Fruit fly (Drosophila melanogaster) whole organism, embryonic: ENCODE results near the gene CG10337.

Experiments used
- Asciz ChIP-seq: fragments of 200-800 bp; sonication (Bioruptor generic); optimal IDR thresholded peaks from 2 replicates; lab custom pipeline; 2017; ENCODE audit warnings: missing biosample characterization, mild to moderate bottlenecking, missing genetic modification characterization, missing genetic modification reagents
- Atf6 ChIP-seq: fragments of 200-800 bp; sonication (Bioruptor generic); IDR thresholded peaks from 2 replicates; pipeline ENCODE4 v1.3.6; 2022; ENCODE audit warnings: missing biosample characterization, missing genetic modification characterization
- B-H2 ChIP-seq: fragments of 200-800 bp; sonication (Bioruptor generic); optimal IDR thresholded peaks from 2 replicates; lab custom pipeline; 2018; ENCODE audit warnings: missing biosample characterization, mild to moderate bottlenecking, missing genetic modification characterization
- CG12769 ChIP-seq: fragments of 200-800 bp; sonication (Bioruptor generic); optimal IDR thresholded peaks from 2 replicates; lab custom pipeline; 2019; ENCODE audit warnings: missing biosample characterization, mild to moderate bottlenecking, missing genetic modification characterization, moderate library complexity
- CG13894 ChIP-seq: fragments of 200-800 bp; sonication (Bioruptor generic); optimal IDR thresholded peaks from 3 replicates; lab custom pipeline; 2018; ENCODE audit warnings: missing biosample characterization, mild to moderate bottlenecking, missing genetic modification characterization, moderate library complexity
- CG14441 ChIP-seq: fragments of 200-800 bp; sonication (Bioruptor generic); IDR thresholded peaks from 2 replicates; pipeline ENCODE4 v1.3.6; 2022; ENCODE audit warnings: missing biosample characterization, missing genetic modification characterization
- CG15514 ChIP-seq: fragments of 200-800 bp; sonication (Bioruptor generic); optimal IDR thresholded peaks from 3 replicates; lab custom pipeline; 2017; ENCODE audit warnings: missing biosample characterization, missing genetic modification characterization, mild to moderate bottlenecking, moderate library complexity, missing genetic modification reagents
- CG16813 ChIP-seq: fragments of 200-800 bp; sonication (Bioruptor generic); IDR thresholded peaks from 3 replicates; pipeline ENCODE4 v1.3.6; 2022; ENCODE audit warnings: missing biosample characterization, missing genetic modification characterization; ENCODE audit not compliant: partially characterized antibody
- CG33557 ChIP-seq: fragments of 200-800 bp; sonication (Bioruptor generic); optimal IDR thresholded peaks from 2 replicates; lab custom pipeline; 2019; ENCODE audit warnings: missing biosample characterization, mild to moderate bottlenecking, missing genetic modification characterization, moderate library complexity
- CG3847 ChIP-seq: fragments of 200-800 bp; sonication (Bioruptor generic); IDR thresholded peaks from 2 replicates; pipeline ENCODE4 v1.3.6; 2022; ENCODE audit warnings: missing biosample characterization, missing genetic modification characterization
- CG42726 ChIP-seq: fragments of 200-800 bp; sonication (Bioruptor generic); IDR thresholded peaks from 2 replicates; pipeline ENCODE4 v1.3.6; 2022; ENCODE audit warnings: missing biosample characterization, missing genetic modification characterization; ENCODE audit not compliant: partially characterized antibody
- CG4617 ChIP-seq: fragments of 200-800 bp; sonication (Bioruptor generic); optimal IDR thresholded peaks from 3 replicates; lab custom pipeline; 2016; ENCODE audit warnings: missing biosample characterization, missing genetic modification characterization, borderline replicate concordance
- CG6254 ChIP-seq: fragments of 200-800 bp; sonication (Bioruptor generic); optimal IDR thresholded peaks from 3 replicates; lab custom pipeline; 2017; ENCODE audit warnings: mild to moderate bottlenecking, missing biosample characterization, missing genetic modification reagents, missing genetic modification characterization
- CG7271 ChIP-seq: fragments of 200-800 bp; sonication (Bioruptor generic); optimal IDR thresholded peaks from 2 replicates; lab custom pipeline; 2018; ENCODE audit warnings: missing biosample characterization, mild to moderate bottlenecking, missing genetic modification characterization, moderate library complexity
- CG7745 ChIP-seq: fragments of 200-800 bp; sonication (Bioruptor generic); optimal IDR thresholded peaks from 2 replicates; lab custom pipeline; 2018; ENCODE audit warnings: missing biosample characterization, mild to moderate bottlenecking, missing genetic modification characterization, moderate library complexity
- CG7987 ChIP-seq: fragments of 200-800 bp; sonication (Bioruptor generic); optimal IDR thresholded peaks from 2 replicates; lab custom pipeline; 2018; ENCODE audit warnings: missing biosample characterization, mild to moderate bottlenecking, missing genetic modification characterization, moderate library complexity
- CG8388 ChIP-seq: fragments of 200-800 bp; sonication (Bioruptor generic); optimal IDR thresholded peaks from 2 replicates; lab custom pipeline; 2019; ENCODE audit warnings: missing biosample characterization, mild to moderate bottlenecking, missing genetic modification characterization, moderate library complexity
- CG9932 ChIP-seq: fragments of 200-800 bp; sonication (Bioruptor generic); IDR thresholded peaks from 2 replicates; pipeline ENCODE4 v1.3.6; 2022; ENCODE audit warnings: missing biosample characterization, missing genetic modification characterization
- Dp ChIP-seq: fragments of 200-800 bp; sonication (Bioruptor generic); optimal IDR thresholded peaks from 2 replicates; lab custom pipeline; 2018; ENCODE audit warnings: missing biosample characterization, mild to moderate bottlenecking, missing genetic modification characterization, moderate library complexity
- E2f2 ChIP-seq: fragments of 200-800 bp; sonication (Bioruptor generic); IDR thresholded peaks from 2 replicates; pipeline ENCODE4 v1.3.6; 2022; ENCODE audit warnings: missing biosample characterization, missing genetic modification characterization
- Eip74EF ChIP-seq, 2 experiments: fragments of 200-800 bp in 1 of 2; fragments of >200 bp in 1 of 2; sonication (Bioruptor generic) in 1 of 2; optimal IDR thresholded peaks; 2 replicates each; lab custom pipeline; 2017 to 2019; ENCODE audit warnings: missing biosample characterization in 2 of 2, missing genetic modification characterization in 2 of 2, mild to moderate bottlenecking in 1 of 2, moderate library complexity in 1 of 2
- HLH54F ChIP-seq: fragments of 200-800 bp; sonication (Bioruptor generic); optimal IDR thresholded peaks from 3 replicates; lab custom pipeline; 2016; ENCODE audit warnings: missing biosample characterization, missing genetic modification characterization
- Hmx ChIP-seq: fragments of 200-800 bp; sonication (Bioruptor generic); optimal IDR thresholded peaks from 2 replicates; lab custom pipeline; 2016; ENCODE audit warnings: missing biosample characterization, missing genetic modification characterization
- Neu2 ChIP-seq: fragments of 200-800 bp; sonication (Bioruptor generic); optimal IDR thresholded peaks from 3 replicates; lab custom pipeline; 2016; ENCODE audit warnings: missing biosample characterization, missing genetic modification characterization, borderline replicate concordance
- Nf-YA ChIP-seq: fragments of 200-800 bp; sonication (Bioruptor generic); IDR thresholded peaks from 2 replicates; pipeline ENCODE4 v1.3.6; 2022; ENCODE audit warnings: missing biosample characterization, missing genetic modification characterization
- NfI ChIP-seq: fragments of 200-800 bp; sonication (Bioruptor generic); optimal IDR thresholded peaks from 3 replicates; lab custom pipeline; 2018; ENCODE audit warnings: missing biosample characterization, mild to moderate bottlenecking, missing genetic modification characterization, moderate library complexity
- Spps ChIP-seq: fragments of 200-800 bp; sonication (Bioruptor generic); optimal IDR thresholded peaks from 2 replicates; lab custom pipeline; 2018; ENCODE audit warnings: missing biosample characterization, mild to moderate bottlenecking, missing genetic modification characterization
- Trl ChIP-seq, 3 experiments: fragments of >200 bp in 2 of 3; fragments of 200-800 bp in 1 of 3; sonication (Bioruptor generic) in 1 of 3; optimal IDR thresholded peaks; 2 replicates in 1 of 3; 3 replicates in 2 of 3; lab custom pipeline; 2016 to 2017; ENCODE audit warnings: missing biosample characterization in 1 of 3, missing genetic modification characterization in 1 of 3
- Usf ChIP-seq: fragments of 200-800 bp; sonication (Bioruptor generic); optimal IDR thresholded peaks from 2 replicates; lab custom pipeline; 2017; ENCODE audit warnings: missing genotype, missing biosample characterization, missing genetic modification characterization
- ase ChIP-seq: fragments of 200-800 bp; sonication (Bioruptor generic); IDR thresholded peaks from 3 replicates; pipeline ENCODE4 v1.3.6; 2022; ENCODE audit warnings: missing biosample characterization, missing genetic modification characterization
- bab2 ChIP-seq: fragments of 200-800 bp; sonication (Bioruptor generic); optimal IDR thresholded peaks from 2 replicates; lab custom pipeline; 2016; ENCODE audit warnings: missing biosample characterization, missing genetic modification characterization
- caup ChIP-seq: fragments of 200-800 bp; sonication (Bioruptor generic); optimal IDR thresholded peaks from 3 replicates; lab custom pipeline; 2017; ENCODE audit warnings: missing biosample characterization, mild to moderate bottlenecking, missing genetic modification characterization, moderate library complexity; ENCODE audit not compliant: severe bottlenecking
- chinmo ChIP-seq: fragments of 200-800 bp; sonication (Bioruptor generic); IDR thresholded peaks from 4 replicates; pipeline ENCODE4 v1.3.6; 2022; ENCODE audit warnings: missing biosample characterization, missing genetic modification characterization; ENCODE audit not compliant: partially characterized antibody
- crc ChIP-seq: fragments of 200-800 bp; sonication (Bioruptor generic); optimal IDR thresholded peaks from 2 replicates; lab custom pipeline; 2016; ENCODE audit warnings: missing biosample characterization, missing genetic modification characterization
- croc ChIP-seq: fragments of 200-800 bp; sonication (Bioruptor generic); conservative IDR thresholded peaks from 3 replicates; pipeline ENCODE4 v1.3.6; 2022; ENCODE audit warnings: missing biosample characterization, missing genetic modification characterization
- fd3F ChIP-seq: fragments of 200-800 bp; sonication (Bioruptor generic); optimal IDR thresholded peaks from 2 replicates; lab custom pipeline; 2018; ENCODE audit warnings: missing biosample characterization, mild to moderate bottlenecking, missing genetic modification characterization, moderate library complexity
- grau ChIP-seq: fragments of 200-800 bp; optimal IDR thresholded peaks from 3 replicates; lab custom pipeline; 2019; ENCODE audit warnings: missing biosample characterization, mild to moderate bottlenecking, missing genetic modification characterization, moderate library complexity
- gro ChIP-seq: fragments of 200-800 bp; sonication (Bioruptor generic); optimal IDR thresholded peaks from 2 replicates; lab custom pipeline; 2016; ENCODE audit warnings: missing biosample characterization, missing genetic modification characterization
- gsb ChIP-seq: fragments of 200-800 bp; sonication (Bioruptor generic); IDR thresholded peaks from 2 replicates; pipeline ENCODE4 v1.3.6; 2022; ENCODE audit warnings: missing biosample characterization, missing genetic modification characterization
- her ChIP-seq: fragments of 200-800 bp; sonication (Bioruptor generic); optimal IDR thresholded peaks from 2 replicates; lab custom pipeline; 2016; ENCODE audit warnings: missing biosample characterization, missing genetic modification characterization
- mirr ChIP-seq: fragments of 200-800 bp; sonication (Bioruptor generic); optimal IDR thresholded peaks from 3 replicates; lab custom pipeline; 2018; ENCODE audit warnings: missing biosample characterization, mild to moderate bottlenecking, missing genetic modification characterization
- phol ChIP-seq: fragments of 200-800 bp; sonication (Bioruptor generic); optimal IDR thresholded peaks from 3 replicates; lab custom pipeline; 2018; ENCODE audit warnings: missing biosample characterization, mild to moderate bottlenecking, missing genetic modification characterization, moderate library complexity
- run ChIP-seq: fragments of 200-800 bp; sonication (Bioruptor generic); optimal IDR thresholded peaks from 3 replicates; lab custom pipeline; 2018; ENCODE audit warnings: missing biosample characterization, mild to moderate bottlenecking, missing genetic modification characterization
- sd ChIP-seq: fragments of 200-800 bp; sonication (Bioruptor generic); optimal IDR thresholded peaks from 3 replicates; lab custom pipeline; 2018; ENCODE audit warnings: missing biosample characterization, mild to moderate bottlenecking, missing genetic modification characterization, moderate library complexity
- slp2 ChIP-seq: fragments of 200-800 bp; sonication (Bioruptor generic); optimal IDR thresholded peaks from 2 replicates; lab custom pipeline; 2016; ENCODE audit warnings: missing biosample characterization, missing genetic modification characterization
- ttk ChIP-seq: fragments of 200-800 bp; sonication (Bioruptor generic); IDR thresholded peaks from 2 replicates; pipeline ENCODE4 v2.1.2; 2022; ENCODE audit warnings: missing biosample characterization, missing genetic modification characterization
- wdn ChIP-seq: fragments of 200-800 bp; sonication (Bioruptor generic); IDR thresholded peaks from 2 replicates; pipeline ENCODE4 v1.3.6; 2022; ENCODE audit warnings: missing biosample characterization, missing genetic modification characterization
- zfh1 ChIP-seq: fragments of 200-800 bp; sonication (Bioruptor generic); IDR thresholded peaks from 3 replicates; pipeline ENCODE4 v1.3.6; 2022; ENCODE audit warnings: missing biosample characterization, missing genetic modification characterization

The CG10337 gene

dm6 chr2L:19577187-19577765, 30.5 kb upstream of the CG10337 start, which contains the start of the genes spi and msb1l (continued):
- TF ChIP-seq E2f2 (GFP tag; lab: Robert Waterston, UW) = peak; percentile 78
- no peak for TF ChIP-seq Eip74EF (GFP tag; optimal IDR thresholded peaks at IDR 0.05; lab: Kevin White, UChicago)
- peak; percentile 71 for TF ChIP-seq B-H2
- peak; percentile 42 for TF ChIP-seq HLH54F (GFP tag; lab: Kevin White, UChicago)
- TF ChIP-seq CG7987 (GFP tag; lab: Kevin White, UChicago) = no peak
- TF ChIP-seq wdn (GFP tag; lab: Robert Waterston, UW) = no peak
- TF ChIP-seq CG6254 (GFP tag; lab: Kevin White, UChicago) = no peak
- TF ChIP-seq Usf (GFP tag; lab: Kevin White, UChicago) = peak; percentile 27
- TF ChIP-seq CG9932 (GFP tag; lab: Robert Waterston, UW) = peak; percentile 81
- peak; percentile 83 for TF ChIP-seq Dp (GFP tag; lab: Kevin White, UChicago)
- TF ChIP-seq ttk (GFP tag; lab: Robert Waterston, UW) = no peak
- peak; percentile 43; the same call in 1 of the 2 replicates for TF ChIP-seq Atf6 (GFP tag; lab: Robert Waterston, UW)
- TF ChIP-seq Nf-YA (GFP tag; lab: Robert Waterston, UW) = no peak
- peak; percentile 62 for TF ChIP-seq grau
- peak; percentile 18; the same call in 1 of the 2 replicates for TF ChIP-seq CG14441 (GFP tag; lab: Robert Waterston, UW)
- peak; percentile 36 for TF ChIP-seq CG33557 (GFP tag; lab: Kevin White, UChicago)
- peak; percentile 8 for TF ChIP-seq CG8388 (GFP tag; lab: Kevin White, UChicago)
- TF ChIP-seq sd (tag; lab: Kevin White, UChicago) = no peak
- TF ChIP-seq fd3F (GFP tag; lab: Kevin White, UChicago) = no peak
- TF ChIP-seq Trl (optimal IDR thresholded peaks at IDR 0.05; lab: Kevin White, UChicago) = no peak
- TF ChIP-seq Trl (GFP tag; optimal IDR thresholded peaks at IDR 0.05; lab: Kevin White, UChicago) = no peak
- TF ChIP-seq zfh1 (GFP tag; lab: Robert Waterston, UW) = no peak; the same call in 2 of the 3 replicates
- no peak for TF ChIP-seq crc (GFP tag; lab: Kevin White, UChicago)
- TF ChIP-seq croc (GFP tag; lab: Robert Waterston, UW) = no peak
- TF ChIP-seq chinmo = no peak
- TF ChIP-seq run = no peak
- TF ChIP-seq CG16813 = peak; percentile 62
- peak; percentile 17 for TF ChIP-seq bab2 (GFP tag; lab: Kevin White, UChicago)
- no peak for TF ChIP-seq CG12769 (tag; lab: Kevin White, UChicago)
- TF ChIP-seq Neu2 = no peak
- TF ChIP-seq ase (GFP tag; lab: Robert Waterston, UW) = no peak
- no peak for TF ChIP-seq Spps (tag; lab: Kevin White, UChicago)
- TF ChIP-seq NfI (GFP tag; lab: Kevin White, UChicago) = peak; percentile 56
- TF ChIP-seq gro (GFP tag; lab: Kevin White, UChicago) = no peak
- no peak for TF ChIP-seq gsb (GFP tag; lab: Robert Waterston, UW)
- peak; percentile 0 for TF ChIP-seq CG4617 (GFP tag; lab: Kevin White, UChicago)
- peak; percentile 14 for TF ChIP-seq caup
- TF ChIP-seq CG15514 (GFP tag; lab: Kevin White, UChicago) = peak; percentile 84
- TF ChIP-seq mirr (GFP tag; lab: Kevin White, UChicago) = no peak
- peak; percentile 79 for TF ChIP-seq CG3847 (GFP tag; lab: Robert Waterston, UW)
- TF ChIP-seq her (GFP tag; lab: Kevin White, UChicago) = no peak
- no peak for TF ChIP-seq CG7745 (tag; lab: Kevin White, UChicago)
- no peak for TF ChIP-seq CG42726 (GFP tag; lab: Robert Waterston, UW)
- no peak for TF ChIP-seq slp2 (GFP tag; lab: Kevin White, UChicago)
- peak; percentile 44 for TF ChIP-seq CG13894
- TF ChIP-seq Asciz (GFP tag; lab: Kevin White, UChicago) = no peak
- peak; percentile 95 for TF ChIP-seq phol (tag; lab: Kevin White, UChicago)
- TF ChIP-seq Hmx = no peak
- no peak for TF ChIP-seq CG7271 (tag; lab: Kevin White, UChicago)
